Fruit fly (Drosophila melanogaster) Kc167 (cell line): Measurements from ENCODE around the gene CG43156.

Source experiments
- Myc ChIP-seq: fragments of >200 bp; optimal IDR thresholded peaks from 2 replicates; lab custom pipeline; 2017; ENCODE audit warnings: missing external identifiers
- Sin3A ChIP-seq: fragments of >200 bp; optimal IDR thresholded peaks from 2 replicates; lab custom pipeline; 2018; ENCODE audit warnings: missing external identifiers
- insv ChIP-seq: fragments of >200 bp; optimal IDR thresholded peaks from 3 replicates; lab custom pipeline; 2018; ENCODE audit warnings: missing external identifiers
- psq ChIP-seq: fragments of >200 bp; optimal IDR thresholded peaks from 2 replicates; lab custom pipeline; 2017; ENCODE audit warnings: missing external identifiers
- ttk ChIP-seq: sonication (Bioruptor generic); optimal IDR thresholded peaks from 2 replicates; lab custom pipeline; 2017; ENCODE audit warnings: missing external identifiers

CG43156 gene

dm6 chrX:11858439-11858813 is 48.2 kb downstream of the CG43156 start:
- TF ChIP-seq ttk (no peak), Sin3A (no peak), psq (no peak)

- TF ChIP-seq Myc (no peak), ttk (no peak)
Observed at dm6 chrX:11857522-11858438, 48.9 kb downstream of the CG43156 start.

- TF ChIP-seq Sin3A (no peak), ttk (no peak), insv (no peak), psq (no peak)
Observed at dm6 chrX:11856867-11857266, 49.8 kb downstream of the CG43156 start.
